Worm (Caenorhabditis elegans): ENCODE measurements around the gene F17E9.5.
"Not testable (repeated sequence)": the region's sequence is repeated elsewhere in the genome, so short reads cannot be mapped to it uniquely, and the experiment has no call there.

Gene F17E9.5

DNA sequence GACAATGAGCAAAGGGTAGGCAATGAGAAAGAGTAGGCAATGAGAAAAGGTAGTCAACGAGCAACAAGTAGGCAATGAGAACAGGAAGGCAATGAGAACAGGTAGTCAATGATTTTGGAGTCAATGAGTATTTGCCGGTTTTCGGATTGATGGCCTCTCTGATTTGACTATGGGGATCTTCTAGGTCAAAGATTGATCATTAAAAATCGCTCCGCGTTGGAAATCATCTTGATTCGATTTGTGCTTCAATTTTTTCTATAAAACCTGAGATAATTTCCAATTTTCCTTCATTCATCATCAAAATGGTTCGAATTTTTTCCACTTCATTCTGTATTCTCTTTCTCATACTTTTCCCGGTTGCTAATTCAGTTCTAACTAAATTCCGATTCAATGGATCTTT lies 6.4 kb downstream of the F17E9.5 start, which contains the start of gene F17E9.16:
Gene F17E9.16 (plus strand): TSS at position 301 of the 400 bp plus-strand sequence.
- not testable (repeated sequence) for TF ChIP-seq jun-1 (tag; optimal IDR thresholded peaks at IDR 0.05); F44E2.7 (GFP tag; IDR thresholded peaks at IDR 0.05); zag-1 (tag; optimal IDR thresholded peaks at IDR 0.05)

ce11 chrIV:8354572-8354971 lies 9.0 kb downstream of the F17E9.5 start, which contains the start of gene F17E9.3:
Gene F17E9.3, plus strand, starts transcription at chrIV:8354872.
- TF ChIP-seq lin-1 (GFP tag; IDR thresholded peaks at IDR 0.05) (no peak), hlh-30 (tag; optimal IDR thresholded peaks at IDR 0.05; ENCODE audit: insufficient read depth) (no peak), ceh-32 (tag; optimal IDR thresholded peaks at IDR 0.05; ENCODE audit: poor library complexity) (no peak)

ce11 chrIV:8355592-8355991 lies 10.0 kb downstream of the F17E9.5 start, which contains the start of the genes F17E9.2 and col-116:
Gene F17E9.2, plus strand, starts transcription at chrIV:8355892.
Gene col-116, plus strand, starts transcription at chrIV:8355906.
- no peak for TF ChIP-seq zip-2 (tag; optimal IDR thresholded peaks at IDR 0.05)
- TF ChIP-seq egl-27 (tag; optimal IDR thresholded peaks at IDR 0.05) = no peak
- TF ChIP-seq sdz-12 (GFP tag; optimal IDR thresholded peaks at IDR 0.05) = no peak
- no peak for TF ChIP-seq dmd-6 (GFP tag; IDR thresholded peaks at IDR 0.05)

- TF ChIP-seq pha-4 (GFP tag; IDR thresholded peaks at IDR 0.05) (no peak), pha-4 (tag; optimal IDR thresholded peaks at IDR 0.05) (no peak), set-16 (GFP tag; IDR thresholded peaks at IDR 0.05) (peak; percentile 76; the same call in 1 of the 2 replicates)
Measured at ce11 chrIV:8357299-8357698, 11.7 kb downstream of the F17E9.5 start.

ce11 chrIV:8358492-8358891 lies 12.9 kb downstream of the F17E9.5 start, which contains the start of gene D2096.13:
Gene D2096.13, minus strand, starts transcription at chrIV:8358592.
- TF ChIP-seq nhr-6 (tag; optimal IDR thresholded peaks at IDR 0.05) (no peak), aha-1 (tag) (peak; percentile 35)

DNA sequence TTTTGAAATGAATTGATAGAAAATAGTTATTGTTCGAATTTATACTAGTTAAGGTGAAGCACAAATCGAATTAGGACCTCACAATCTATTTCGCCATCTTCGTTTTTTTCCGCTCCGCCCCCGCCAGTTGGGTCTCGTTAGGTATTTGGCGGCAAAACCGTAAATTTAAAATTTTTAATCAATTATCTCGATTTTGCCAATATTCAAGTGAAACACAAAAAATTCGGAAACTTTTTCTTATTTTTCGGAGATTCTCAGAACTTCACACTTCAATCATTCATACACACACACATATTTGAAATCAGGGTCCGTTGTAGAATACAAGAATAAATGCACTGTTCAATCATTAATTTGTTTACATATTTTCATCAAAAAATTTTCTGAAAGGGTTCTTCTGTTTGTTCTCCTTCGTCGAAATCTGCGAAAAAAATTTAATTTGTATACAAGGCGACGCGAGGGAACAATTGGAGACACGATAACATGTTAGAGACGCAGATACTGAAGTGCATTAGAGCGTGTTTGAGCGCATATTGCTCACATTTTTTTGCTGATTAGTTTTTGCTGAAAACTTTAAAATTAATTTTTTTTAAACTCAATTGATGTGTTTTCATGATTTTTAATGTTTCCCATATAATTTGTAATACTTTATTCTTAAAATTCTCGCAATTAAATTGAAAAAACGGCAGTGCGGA lies 14.2 kb downstream of the F17E9.5 start, which contains the start of gene D2096.5:
Gene D2096.5 (minus strand): TSS at position 51 of the 692 bp plus-strand sequence.
- TF ChIP-seq daf-16 (GFP tag; optimal IDR thresholded peaks at IDR 0.05) = no peak
- TF ChIP-seq daf-16 (tag; optimal IDR thresholded peaks at IDR 0.05) = peak; percentile 44
- no peak for TF ChIP-seq tag-97 (GFP tag; IDR thresholded peaks at IDR 0.05)
- no peak for TF ChIP-seq pha-4 (GFP tag; IDR thresholded peaks at IDR 0.05)
- TF ChIP-seq pha-4 (tag; optimal IDR thresholded peaks at IDR 0.05) = peak; percentile 29
- peak; percentile 29 for TF ChIP-seq nhr-28 (tag; optimal IDR thresholded peaks at IDR 0.05)

ce11 chrIV:8360817-8361216 lies 15.2 kb downstream of the F17E9.5 start, which contains the start of gene sqv-1:
Gene sqv-1, plus strand, starts transcription at chrIV:8361117.
- TF ChIP-seq nhr-28 (tag; optimal IDR thresholded peaks at IDR 0.05) (no peak), daf-16 (GFP tag; optimal IDR thresholded peaks at IDR 0.05) (no peak), daf-16 (tag; optimal IDR thresholded peaks at IDR 0.05) (peak; percentile 33)

ce11 chrIV:8363163-8363562 lies 17.5 kb downstream of the F17E9.5 start, which contains the start of gene D2096.12:
Gene D2096.12, plus strand, starts transcription at chrIV:8363463.
- no peak for TF ChIP-seq jun-1 (tag; optimal IDR thresholded peaks at IDR 0.05)
- TF ChIP-seq zfp-2 (tag; optimal IDR thresholded peaks at IDR 0.05) = no peak
- TF ChIP-seq nhr-237 (tag; optimal IDR thresholded peaks at IDR 0.05) = no peak
- no peak for TF ChIP-seq unc-130 (GFP tag; optimal IDR thresholded peaks at IDR 0.05)
- no peak for TF ChIP-seq ceh-28 (tag; optimal IDR thresholded peaks at IDR 0.05)
- no peak for TF ChIP-seq lin-13 (GFP tag; optimal IDR thresholded peaks at IDR 0.05)
- no peak for TF ChIP-seq ceh-44 (GFP tag; IDR thresholded peaks at IDR 0.05)
- TF ChIP-seq ceh-62 (tag; optimal IDR thresholded peaks at IDR 0.05) = no peak
- TF ChIP-seq snpc-1.2 (GFP tag; IDR thresholded peaks at IDR 0.05) = no peak
- no peak for TF ChIP-seq hmg-1.1 (GFP tag; IDR thresholded peaks at IDR 0.05)
- TF ChIP-seq ctbp-1 (GFP tag; IDR thresholded peaks at IDR 0.05) = no peak
- no peak for TF ChIP-seq saeg-2 (GFP tag; IDR thresholded peaks at IDR 0.05)
- no peak for TF ChIP-seq ama-1 (optimal IDR thresholded peaks at IDR 0.05)
- TF ChIP-seq nhr-28 (tag; optimal IDR thresholded peaks at IDR 0.05) = no peak
- no peak for TF ChIP-seq nhr-76 (tag; optimal IDR thresholded peaks at IDR 0.05)
- no peak for TF ChIP-seq lin-29 (GFP tag; IDR thresholded peaks at IDR 0.05)
- TF ChIP-seq ztf-7 (tag; optimal IDR thresholded peaks at IDR 0.05) = no peak
